Fruit fly (Drosophila melanogaster) whole organism, adult: ENCODE results near the gene CG12672.

ENCODE experiments used
- CG11617 ChIP-seq: fragments of 200-800 bp; sonication (Bioruptor generic); optimal IDR thresholded peaks from 2 replicates; lab custom pipeline; 2017; ENCODE audit warnings: mild to moderate bottlenecking, missing biosample characterization, missing genetic modification reagents, missing genetic modification characterization
- CG12768 ChIP-seq: fragments of 200-800 bp; sonication (Bioruptor generic); optimal IDR thresholded peaks from 2 replicates; lab custom pipeline; 2017; ENCODE audit warnings: missing biosample characterization, missing genetic modification characterization, mild to moderate bottlenecking, moderate library complexity, missing genetic modification reagents
- CG14711 ChIP-seq: fragments of 200-800 bp; sonication (Bioruptor generic); optimal IDR thresholded peaks from 2 replicates; lab custom pipeline; 2018; ENCODE audit warnings: missing biosample characterization, mild to moderate bottlenecking, missing genetic modification characterization, moderate library complexity
- CG1620 ChIP-seq: fragments of 200-800 bp; sonication (Bioruptor generic); optimal IDR thresholded peaks from 2 replicates; lab custom pipeline; 2016; ENCODE audit warnings: missing biosample characterization, missing genetic modification characterization
- CG33017 ChIP-seq: fragments of 200-800 bp; sonication (Bioruptor generic); optimal IDR thresholded peaks from 2 replicates; lab custom pipeline; 2018; ENCODE audit warnings: missing biosample characterization, mild to moderate bottlenecking, missing genetic modification characterization, moderate library complexity
- CG5204 ChIP-seq: fragments of 200-800 bp; sonication (Bioruptor generic); optimal IDR thresholded peaks from 2 replicates; lab custom pipeline; 2016; ENCODE audit warnings: missing biosample characterization, missing genetic modification characterization
- CG7045 ChIP-seq: fragments of 200-800 bp; sonication (Bioruptor generic); optimal IDR thresholded peaks from 2 replicates; lab custom pipeline; 2017; ENCODE audit warnings: missing biosample characterization, mild to moderate bottlenecking, missing genetic modification characterization
- CG7101 ChIP-seq: fragments of 200-800 bp; sonication (Bioruptor generic); optimal IDR thresholded peaks from 2 replicates; lab custom pipeline; 2018; ENCODE audit warnings: missing biosample characterization, mild to moderate bottlenecking, missing genetic modification characterization, moderate library complexity
- Clk ChIP-seq: fragments of 200-800 bp; sonication (Bioruptor generic); optimal IDR thresholded peaks from 2 replicates; lab custom pipeline; 2017; ENCODE audit warnings: missing biosample characterization, missing genetic modification characterization
- Crg-1 ChIP-seq: fragments of 200-800 bp; sonication (Bioruptor generic); optimal IDR thresholded peaks from 2 replicates; lab custom pipeline; 2016; ENCODE audit warnings: missing biosample characterization, missing genetic modification characterization
- Hr96 ChIP-seq: fragments of 200-800 bp; sonication (Bioruptor generic); optimal IDR thresholded peaks from 2 replicates; lab custom pipeline; 2016; ENCODE audit warnings: missing biosample characterization, missing genetic modification characterization
- Mnt ChIP-seq: fragments of 200-800 bp; sonication (Bioruptor generic); optimal IDR thresholded peaks from 2 replicates; lab custom pipeline; 2016; ENCODE audit warnings: missing biosample characterization, mild to moderate bottlenecking, missing genetic modification characterization
- bab1 ChIP-seq: fragments of 200-800 bp; sonication (Bioruptor generic); optimal IDR thresholded peaks from 3 replicates; lab custom pipeline; 2019; ENCODE audit warnings: missing biosample characterization, mild to moderate bottlenecking, missing genetic modification characterization, moderate library complexity
- cic ChIP-seq: fragments of 200-800 bp; sonication (Bioruptor generic); optimal IDR thresholded peaks from 2 replicates; lab custom pipeline; 2017; ENCODE audit warnings: missing biosample characterization, mild to moderate bottlenecking, missing genetic modification characterization, moderate library complexity
- cnc ChIP-seq, 2 experiments: fragments of >200 bp; optimal IDR thresholded peaks; 2 replicates each; lab custom pipeline; 2017
- kay ChIP-seq: fragments of 200-800 bp; sonication (Bioruptor generic); peaks from one replicate; lab custom pipeline; 2016; ENCODE audit warnings: missing biosample characterization, missing genetic modification characterization, borderline replicate concordance
- ovo ChIP-seq: fragments of 200-800 bp; sonication (Bioruptor generic); optimal IDR thresholded peaks from 2 replicates; lab custom pipeline; 2016; ENCODE audit warnings: missing biosample characterization, missing genetic modification characterization
- pad ChIP-seq: fragments of 200-800 bp; sonication (Bioruptor generic); optimal IDR thresholded peaks from 3 replicates; lab custom pipeline; 2017; ENCODE audit warnings: missing biosample characterization, missing genetic modification characterization, mild to moderate bottlenecking, moderate library complexity, missing genetic modification reagents
- tj ChIP-seq: fragments of 200-800 bp; sonication (Bioruptor generic); optimal IDR thresholded peaks from 3 replicates; lab custom pipeline; 2017; ENCODE audit warnings: missing biosample characterization, mild to moderate bottlenecking, missing genetic modification characterization, moderate library complexity
- toe ChIP-seq: fragments of 200-800 bp; sonication (Bioruptor generic); optimal IDR thresholded peaks from 2 replicates; lab custom pipeline; 2016; ENCODE audit warnings: missing biosample characterization, missing genetic modification characterization

CG12672 gene

dm6 chrX:18007506-18007905 lies at the start of gene CG12672:
Gene CG12672, minus strand, starts transcription at chrX:18007606.
- TF ChIP-seq CG12768 = no peak
- no peak for TF ChIP-seq Clk (GFP tag; lab: Kevin White, UChicago)
- no peak for TF ChIP-seq CG33017 (tag; lab: Kevin White, UChicago)
- TF ChIP-seq toe (GFP tag; lab: Kevin White, UChicago) = no peak
- no peak for TF ChIP-seq cic
- TF ChIP-seq Mnt (GFP tag; lab: Kevin White, UChicago) = no peak
- no peak for TF ChIP-seq ovo
- no peak for TF ChIP-seq tj
- no peak for TF ChIP-seq Crg-1 (GFP tag; lab: Kevin White, UChicago)
- TF ChIP-seq cnc (optimal IDR thresholded peaks at IDR 0.05; lab: Kevin White, UChicago) = no peak
- TF ChIP-seq CG14711 (tag; lab: Kevin White, UChicago) = no peak
- TF ChIP-seq CG5204 (GFP tag; lab: Kevin White, UChicago) = no peak
- TF ChIP-seq CG1620 (GFP tag; lab: Kevin White, UChicago) = no peak

- no peak for TF ChIP-seq tj
- no peak for TF ChIP-seq cnc (optimal IDR thresholded peaks at IDR 0.05; lab: Kevin White, UChicago)
- TF ChIP-seq CG14711 (tag; lab: Kevin White, UChicago) = no peak
- no peak for TF ChIP-seq CG11617
- TF ChIP-seq Crg-1 (GFP tag; lab: Kevin White, UChicago) = no peak
- no peak for TF ChIP-seq cic
- TF ChIP-seq CG7045 (GFP tag; lab: Kevin White, UChicago) = no peak
- TF ChIP-seq toe (GFP tag; lab: Kevin White, UChicago) = no peak
- no peak for TF ChIP-seq Hr96
- TF ChIP-seq kay (GFP tag; lab: Kevin White, UChicago) = no peak
- no peak for TF ChIP-seq CG1620 (GFP tag; lab: Kevin White, UChicago)
- TF ChIP-seq Clk (GFP tag; lab: Kevin White, UChicago) = no peak
- no peak for TF ChIP-seq CG7101 (tag; lab: Kevin White, UChicago)
- TF ChIP-seq CG12768 = no peak
- TF ChIP-seq ovo = no peak
- no peak for TF ChIP-seq bab1
- TF ChIP-seq pad (GFP tag; lab: Kevin White, UChicago) = no peak
- TF ChIP-seq CG5204 (GFP tag; lab: Kevin White, UChicago) = no peak
Observed at dm6 chrX:18057202-18057601, 49.8 kb upstream of the CG12672 start.

- TF ChIP-seq Hr96 = no peak
- TF ChIP-seq CG7101 (tag; lab: Kevin White, UChicago) = no peak
- TF ChIP-seq bab1 = no peak
- no peak for TF ChIP-seq pad (GFP tag; lab: Kevin White, UChicago)
- TF ChIP-seq Mnt (GFP tag; lab: Kevin White, UChicago) = no peak
Observed at dm6 chrX:18052135-18052534, 44.7 kb upstream of the CG12672 start.

- TF ChIP-seq toe (GFP tag; lab: Kevin White, UChicago) (no peak), cnc (optimal IDR thresholded peaks at IDR 0.05; lab: Kevin White, UChicago) (no peak), CG12768 (no peak), CG33017 (tag; lab: Kevin White, UChicago) (no peak), pad (GFP tag; lab: Kevin White, UChicago) (no peak), CG14711 (tag; lab: Kevin White, UChicago) (no peak), kay (GFP tag; lab: Kevin White, UChicago) (no peak), bab1 (no peak), Crg-1 (GFP tag; lab: Kevin White, UChicago) (no peak), cic (no peak), CG7045 (GFP tag; lab: Kevin White, UChicago) (no peak), Clk (GFP tag; lab: Kevin White, UChicago) (no peak)
Observed at dm6 chrX:18043691-18044090, 36.3 kb upstream of the CG12672 start, which contains the start of gene CG15373. Gene CG15373, plus strand, starts transcription at chrX:18043991.

dm6 chrX:18023615-18024163 lies 16.3 kb upstream of the CG12672 start, which contains the start of gene CG6867:
Gene CG6867, plus strand, starts transcription at chrX:18023870.
- TF ChIP-seq cic (no peak), toe (GFP tag; lab: Kevin White, UChicago) (no peak), CG33017 (tag; lab: Kevin White, UChicago) (no peak), pad (GFP tag; lab: Kevin White, UChicago) (no peak), CG11617 (no peak), ovo (no peak)

- no peak for TF ChIP-seq Clk (GFP tag; lab: Kevin White, UChicago)
Observed at dm6 chrX:18018437-18019100, 11.2 kb upstream of the CG12672 start.

- TF ChIP-seq CG1620 (GFP tag; lab: Kevin White, UChicago) (no peak), Clk (GFP tag; lab: Kevin White, UChicago) (no peak), bab1 (no peak), Crg-1 (GFP tag; lab: Kevin White, UChicago) (no peak), kay (GFP tag; lab: Kevin White, UChicago) (no peak), toe (GFP tag; lab: Kevin White, UChicago) (no peak)
Observed at dm6 chrX:18014601-18015000, 7.2 kb upstream of the CG12672 start.
